Fruit fly (Drosophila melanogaster) whole organism, embryonic: ENCODE data around the gene Ubi-p5E.

Source experiments
- Adf1 ChIP-seq: fragments of 200-800 bp; sonication (Bioruptor generic); IDR thresholded peaks from 2 replicates; pipeline ENCODE4 v1.3.6; 2022; ENCODE audit warnings: missing biosample characterization, missing genetic modification characterization
- Bdp1 ChIP-seq: fragments of 200-800 bp; sonication (Bioruptor generic); optimal IDR thresholded peaks from 3 replicates; lab custom pipeline; 2016; ENCODE audit warnings: missing biosample characterization, missing genetic modification characterization
- BtbVII ChIP-seq: fragments of 200-800 bp; sonication (Bioruptor generic); optimal IDR thresholded peaks from 3 replicates; lab custom pipeline; 2017; ENCODE audit warnings: missing biosample characterization, mild to moderate bottlenecking, missing genetic modification characterization
- CG11456 ChIP-seq: fragments of 200-800 bp; sonication (Bioruptor generic); IDR thresholded peaks from 3 replicates; pipeline ENCODE4 v1.3.6; 2022; ENCODE audit warnings: missing biosample characterization, missing genetic modification characterization
- CG1233 ChIP-seq: fragments of 200-800 bp; sonication (Bioruptor generic); optimal IDR thresholded peaks from 4 replicates; lab custom pipeline; 2018; ENCODE audit warnings: missing biosample characterization, mild to moderate bottlenecking, missing genetic modification characterization
- CG12769 ChIP-seq: fragments of 200-800 bp; sonication (Bioruptor generic); optimal IDR thresholded peaks from 2 replicates; lab custom pipeline; 2019; ENCODE audit warnings: missing biosample characterization, mild to moderate bottlenecking, missing genetic modification characterization, moderate library complexity
- CG13894 ChIP-seq: fragments of 200-800 bp; sonication (Bioruptor generic); optimal IDR thresholded peaks from 3 replicates; lab custom pipeline; 2018; ENCODE audit warnings: missing biosample characterization, mild to moderate bottlenecking, missing genetic modification characterization, moderate library complexity
- CG14441 ChIP-seq: fragments of 200-800 bp; sonication (Bioruptor generic); IDR thresholded peaks from 2 replicates; pipeline ENCODE4 v1.3.6; 2022; ENCODE audit warnings: missing biosample characterization, missing genetic modification characterization
- CG15696 ChIP-seq: fragments of 200-800 bp; sonication (Bioruptor generic); optimal IDR thresholded peaks from 2 replicates; lab custom pipeline; 2019; ENCODE audit warnings: missing biosample characterization, mild to moderate bottlenecking, missing genetic modification characterization, moderate library complexity
- CG17361 ChIP-seq: fragments of 200-800 bp; sonication (Bioruptor generic); IDR thresholded peaks from 3 replicates; pipeline ENCODE4 v1.3.6; 2022; ENCODE audit warnings: missing biosample characterization, missing genetic modification characterization
- CG18599 ChIP-seq: fragments of 200-800 bp; sonication (Bioruptor generic); optimal IDR thresholded peaks from 3 replicates; lab custom pipeline; 2017; ENCODE audit warnings: missing biosample characterization, missing genetic modification characterization, mild to moderate bottlenecking, moderate library complexity, missing genetic modification reagents
- CG2202 ChIP-seq: fragments of 200-800 bp; sonication (Bioruptor generic); optimal IDR thresholded peaks from 2 replicates; lab custom pipeline; 2018; ENCODE audit warnings: missing biosample characterization, mild to moderate bottlenecking, missing genetic modification characterization
- CG3065 ChIP-seq: fragments of 200-800 bp; sonication (Bioruptor generic); optimal IDR thresholded peaks from 2 replicates; lab custom pipeline; 2016; ENCODE audit warnings: missing biosample characterization, missing genetic modification characterization
- CG33213 ChIP-seq: fragments of 200-800 bp; sonication (Bioruptor generic); optimal IDR thresholded peaks from 3 replicates; lab custom pipeline; 2016; ENCODE audit warnings: missing biosample characterization, missing genetic modification characterization
- CG4360 ChIP-seq: fragments of 200-800 bp; sonication (Bioruptor generic); IDR thresholded peaks from 2 replicates; pipeline ENCODE4 v1.3.6; 2022; ENCODE audit warnings: missing biosample characterization, missing genetic modification characterization
- CG4424 ChIP-seq: fragments of 200-800 bp; sonication (Bioruptor generic); optimal IDR thresholded peaks from 3 replicates; lab custom pipeline; 2016; ENCODE audit warnings: missing biosample characterization, missing genetic modification characterization
- CG6654 ChIP-seq: fragments of 200-800 bp; sonication (Bioruptor generic); optimal IDR thresholded peaks from 2 replicates; lab custom pipeline; 2017; ENCODE audit warnings: missing biosample characterization, mild to moderate bottlenecking, missing genetic modification characterization
- CG6689 ChIP-seq: fragments of 200-800 bp; sonication (Bioruptor generic); IDR thresholded peaks from 2 replicates; pipeline ENCODE4 v1.3.6; 2022; ENCODE audit warnings: missing biosample characterization, missing genetic modification characterization
- CG6765 ChIP-seq: fragments of 200-800 bp; sonication (Bioruptor generic); optimal IDR thresholded peaks from 3 replicates; lab custom pipeline; 2017; ENCODE audit warnings: missing biosample characterization, mild to moderate bottlenecking, missing genetic modification characterization
- CG6791 ChIP-seq: fragments of 200-800 bp; sonication (Bioruptor generic); IDR thresholded peaks from 3 replicates; pipeline ENCODE4 v1.3.6; 2022; ENCODE audit warnings: missing biosample characterization, missing genetic modification characterization; ENCODE audit not compliant: partially characterized antibody
- CG7357 ChIP-seq: fragments of 200-800 bp; sonication (Bioruptor generic); IDR thresholded peaks from 3 replicates; pipeline ENCODE4 v1.3.6; 2022; ENCODE audit warnings: missing biosample characterization, missing genetic modification characterization
- CG7372 ChIP-seq: fragments of 200-800 bp; sonication (Bioruptor generic); IDR thresholded peaks from 2 replicates; pipeline ENCODE4 v1.3.6; 2022; ENCODE audit warnings: missing biosample characterization, missing genetic modification characterization
- CG7839 ChIP-seq: fragments of 200-800 bp; sonication (Bioruptor generic); optimal IDR thresholded peaks from 3 replicates; lab custom pipeline; 2018; ENCODE audit warnings: missing biosample characterization, mild to moderate bottlenecking, missing genetic modification characterization, moderate library complexity
- CG7963 ChIP-seq: fragments of 200-800 bp; sonication (Bioruptor generic); IDR thresholded peaks from 3 replicates; pipeline ENCODE4 v1.3.6; 2022; ENCODE audit warnings: missing biosample characterization, missing genetic modification characterization; ENCODE audit not compliant: partially characterized antibody
- CG8281 ChIP-seq: fragments of 200-800 bp; sonication (Bioruptor generic); optimal IDR thresholded peaks from 2 replicates; lab custom pipeline; 2018; ENCODE audit warnings: missing biosample characterization, mild to moderate bottlenecking, missing genetic modification characterization, moderate library complexity
- CoRest ChIP-seq: fragments of 200-800 bp; sonication (Bioruptor generic); optimal IDR thresholded peaks from 3 replicates; lab custom pipeline; 2018; ENCODE audit warnings: missing biosample characterization, mild to moderate bottlenecking, missing genetic modification characterization, moderate library complexity
- D ChIP-seq, 2 experiments: fragments of 200-800 bp in 1 of 2; fragments of >200 bp in 1 of 2; sonication (Bioruptor generic) in 1 of 2; optimal IDR thresholded peaks; 2 replicates in 1 of 2; 3 replicates in 1 of 2; lab custom pipeline; 2017; ENCODE audit warnings: mild to moderate bottlenecking in 1 of 2, missing biosample characterization in 1 of 2, missing genetic modification characterization in 1 of 2, missing genetic modification reagents in 1 of 2
- Fer2 ChIP-seq: fragments of 200-800 bp; sonication (Bioruptor generic); optimal IDR thresholded peaks from 2 replicates; lab custom pipeline; 2018; ENCODE audit warnings: missing biosample characterization, mild to moderate bottlenecking, missing genetic modification characterization, moderate library complexity
- Gsc ChIP-seq: fragments of 200-800 bp; sonication (Bioruptor generic); IDR thresholded peaks from 2 replicates; pipeline ENCODE4 v1.3.6; 2022; ENCODE audit warnings: missing biosample characterization, missing genetic modification characterization
- HmgD ChIP-seq: fragments of 200-800 bp; sonication (Bioruptor generic); optimal IDR thresholded peaks from 3 replicates; lab custom pipeline; 2016; ENCODE audit warnings: missing biosample characterization, missing genetic modification characterization
- Hmr ChIP-seq: fragments of 200-800 bp; sonication (Bioruptor generic); optimal IDR thresholded peaks from 3 replicates; lab custom pipeline; 2017; ENCODE audit warnings: mild to moderate bottlenecking, missing biosample characterization, missing genetic modification reagents, missing genetic modification characterization
- Hr3 ChIP-seq: fragments of 200-800 bp; sonication (Bioruptor generic); optimal IDR thresholded peaks from 3 replicates; lab custom pipeline; 2016; ENCODE audit warnings: missing biosample characterization, missing genetic modification characterization
- Jarid2 ChIP-seq: fragments of 200-800 bp; sonication (Bioruptor generic); optimal IDR thresholded peaks from 3 replicates; lab custom pipeline; 2017; ENCODE audit warnings: mild to moderate bottlenecking, missing biosample characterization, missing genetic modification reagents, missing genetic modification characterization
- Neu2 ChIP-seq: fragments of 200-800 bp; sonication (Bioruptor generic); optimal IDR thresholded peaks from 3 replicates; lab custom pipeline; 2016; ENCODE audit warnings: missing biosample characterization, missing genetic modification characterization, borderline replicate concordance
- Optix ChIP-seq: fragments of 200-800 bp; sonication (Bioruptor generic); IDR thresholded peaks from 3 replicates; pipeline ENCODE4 v1.3.6; 2022; ENCODE audit warnings: missing biosample characterization, missing genetic modification characterization
- Ssrp ChIP-seq: fragments of 200-800 bp; sonication (Bioruptor generic); optimal IDR thresholded peaks from 2 replicates; lab custom pipeline; 2018; ENCODE audit warnings: missing biosample characterization, mild to moderate bottlenecking, missing genetic modification characterization, moderate library complexity
- bigmax ChIP-seq: fragments of 200-800 bp; sonication (Bioruptor generic); optimal IDR thresholded peaks from 2 replicates; lab custom pipeline; 2018; ENCODE audit warnings: missing biosample characterization, mild to moderate bottlenecking, missing genetic modification characterization
- esg ChIP-seq: fragments of 200-800 bp; sonication (Bioruptor generic); conservative IDR thresholded peaks from 2 replicates; pipeline ENCODE4 v1.3.6; 2022; ENCODE audit warnings: missing biosample characterization, missing genetic modification characterization
- fu2 ChIP-seq: fragments of 200-800 bp; sonication (Bioruptor generic); optimal IDR thresholded peaks from 2 replicates; lab custom pipeline; 2016; ENCODE audit warnings: missing biosample characterization, missing genetic modification characterization
- gt ChIP-seq: fragments of 200-800 bp; sonication (Bioruptor generic); IDR thresholded peaks from 2 replicates; pipeline ENCODE4 v1.3.6; 2022; ENCODE audit warnings: missing biosample characterization, missing genetic modification characterization
- hb ChIP-seq: fragments of 200-800 bp; sonication (Bioruptor generic); IDR thresholded peaks from 3 replicates; pipeline ENCODE4 v1.3.6; 2022; ENCODE audit warnings: missing biosample characterization, missing genetic modification characterization; ENCODE audit not compliant: partially characterized antibody
- hkb ChIP-seq, 2 experiments: fragments of 200-800 bp in 1 of 2; fragments of >200 bp in 1 of 2; sonication (Bioruptor generic) in 1 of 2; IDR thresholded peaks in 1 of 2; optimal IDR thresholded peaks in 1 of 2; 2 replicates each; pipeline versions ENCODE4 v1.3.6 to Lab custom; 2017 to 2022; ENCODE audit warnings: missing biosample characterization in 1 of 2, missing genetic modification characterization in 1 of 2
- hth ChIP-seq: fragments of >200 bp; optimal IDR thresholded peaks from 2 replicates; lab custom pipeline; 2017; ENCODE audit warnings: inconsistent platforms
- mam ChIP-seq: fragments of 200-800 bp; sonication (Bioruptor generic); optimal IDR thresholded peaks from 3 replicates; lab custom pipeline; 2016; ENCODE audit warnings: missing biosample characterization, missing genetic modification characterization
- mirr ChIP-seq: fragments of 200-800 bp; sonication (Bioruptor generic); optimal IDR thresholded peaks from 3 replicates; lab custom pipeline; 2018; ENCODE audit warnings: missing biosample characterization, mild to moderate bottlenecking, missing genetic modification characterization
- pb ChIP-seq: fragments of 200-800 bp; sonication (Bioruptor generic); optimal IDR thresholded peaks from 3 replicates; lab custom pipeline; 2016; ENCODE audit warnings: missing biosample characterization, missing genetic modification characterization
- salm ChIP-seq: fragments of 200-800 bp; sonication (Bioruptor generic); optimal IDR thresholded peaks from 2 replicates; lab custom pipeline; 2018; ENCODE audit warnings: missing biosample characterization, mild to moderate bottlenecking, missing genetic modification characterization
- scrt ChIP-seq: fragments of 200-800 bp; sonication (Bioruptor generic); optimal IDR thresholded peaks from 2 replicates; lab custom pipeline; 2018; ENCODE audit warnings: missing biosample characterization, mild to moderate bottlenecking, missing genetic modification characterization, moderate library complexity
- tup ChIP-seq: fragments of 200-800 bp; sonication (Bioruptor generic); optimal IDR thresholded peaks from 2 replicates; lab custom pipeline; 2016; ENCODE audit warnings: missing biosample characterization, mild to moderate bottlenecking, missing genetic modification characterization, moderate library complexity
- vnd ChIP-seq: fragments of 200-800 bp; sonication (Bioruptor generic); IDR thresholded peaks from 3 replicates; pipeline ENCODE4 v1.3.6; 2022; ENCODE audit warnings: missing biosample characterization, missing genetic modification characterization; ENCODE audit not compliant: partially characterized antibody

The Ubi-p5E gene

dm6 chrX:6255414-6255915 lies 24.0 kb downstream of the Ubi-p5E start, which contains the start of the genes Rbcn-3A and Spx (continued):
- TF ChIP-seq salm (tag; lab: Kevin White, UChicago) (no peak), CG3065 (no peak), scrt (GFP tag; lab: Kevin White, UChicago) (no peak), BtbVII (no peak), Neu2 (GFP tag; lab: Kevin White, UChicago) (no peak), CG7357 (GFP tag; lab: Robert Waterston, UW) (no peak), CG7963 (GFP tag; lab: Robert Waterston, UW) (peak; percentile 83), Jarid2 (GFP tag; lab: Kevin White, UChicago) (no peak), Hmr (GFP tag; lab: Kevin White, UChicago) (peak; percentile 27), esg (GFP tag; lab: Robert Waterston, UW) (no peak), CG17361 (GFP tag; lab: Robert Waterston, UW) (peak; percentile 62; the same call in 2 of the 3 replicates), CG6765 (GFP tag; lab: Kevin White, UChicago) (no peak), Optix (GFP tag; lab: Robert Waterston, UW) (no peak), CG13894 (tag; lab: Kevin White, UChicago) (peak; percentile 8), CoRest (tag; lab: Kevin White, UChicago) (peak; percentile 69), CG1233 (GFP tag; lab: Kevin White, UChicago) (no peak), HmgD (GFP tag; lab: Kevin White, UChicago) (no peak), Ssrp (tag; lab: Kevin White, UChicago) (no peak), hkb (optimal IDR thresholded peaks at IDR 0.05; lab: Kevin White, UChicago) (no peak), hkb (GFP tag; IDR thresholded peaks at IDR 0.05; lab: Robert Waterston, UW) (no peak), mirr (no peak), CG2202 (no peak), CG14441 (GFP tag; lab: Robert Waterston, UW) (no peak), gt (GFP tag; lab: Robert Waterston, UW) (no peak), CG6689 (GFP tag; lab: Robert Waterston, UW) (no peak), bigmax (no peak), CG18599 (GFP tag; lab: Kevin White, UChicago) (peak; percentile 35), Adf1 (GFP tag; lab: Robert Waterston, UW) (no peak), CG6791 (GFP tag; lab: Robert Waterston, UW) (peak; percentile 90), CG4424 (GFP tag; lab: Kevin White, UChicago) (peak; percentile 40), mam (GFP tag; lab: Kevin White, UChicago) (no peak), tup (no peak), CG15696 (tag; lab: Kevin White, UChicago) (no peak), CG4360 (GFP tag; lab: Robert Waterston, UW) (no peak), CG8281 (tag; lab: Kevin White, UChicago) (no peak), CG12769 (tag; lab: Kevin White, UChicago) (no peak), CG11456 (GFP tag; lab: Robert Waterston, UW) (0 out of 3 replicates have a peak, but pooled peaks have one; percentile 48), Bdp1 (no peak), CG7839 (tag; lab: Kevin White, UChicago) (peak; percentile 26), D (optimal IDR thresholded peaks at IDR 0.05; lab: Kevin White, UChicago) (no peak), D (GFP tag; optimal IDR thresholded peaks at IDR 0.05; lab: Kevin White, UChicago) (no peak), CG33213 (no peak), Gsc (GFP tag; lab: Robert Waterston, UW) (no peak), CG6654 (GFP tag; lab: Kevin White, UChicago) (no peak), hb (GFP tag; lab: Robert Waterston, UW) (peak; percentile 85; the same call in 1 of the 3 replicates), pb (GFP tag; lab: Kevin White, UChicago) (no peak), fu2 (GFP tag; lab: Kevin White, UChicago) (no peak), vnd (GFP tag; lab: Robert Waterston, UW) (peak; percentile 85), Fer2 (tag; lab: Kevin White, UChicago) (no peak), hth (lab: Kevin White, UChicago) (no peak), CG7372 (GFP tag; lab: Robert Waterston, UW) (no peak), Hr3 (GFP tag; lab: Kevin White, UChicago) (peak; percentile 45)
